Worm (Caenorhabditis elegans): ENCODE measurements around the gene C49F8.15.

Gene C49F8.15

ce11 chrX:13401783-13402182, 39.4 kb upstream of the C49F8.15 start, which contains the start of gene F02C12.1:
F02C12.1 (plus strand) TSS chrX:13402083.
- TF ChIP-seq lsy-27 (tag; optimal IDR thresholded peaks at IDR 0.05; ENCODE audit: borderline replicate concordance, insufficient read depth) (no peak), rpc-1 (optimal IDR thresholded peaks at IDR 0.05) (no peak), rpc-1 (tag; optimal IDR thresholded peaks at IDR 0.05) (no peak), nfya-1 (tag; optimal IDR thresholded peaks at IDR 0.05; ENCODE audit: borderline replicate concordance, insufficient read depth) (no peak), tbx-9 (tag; optimal IDR thresholded peaks at IDR 0.05; ENCODE audit: borderline replicate concordance) (no peak), let-526 (GFP tag; IDR thresholded peaks at IDR 0.05) (no peak), lin-35 (GFP tag; optimal IDR thresholded peaks at IDR 0.05) (no peak), pbrm-1 (GFP tag; IDR thresholded peaks at IDR 0.05) (no peak), Y79H2A.3 (GFP tag; conservative IDR thresholded peaks at IDR 0.05) (no peak)

- TF ChIP-seq ets-4 (GFP tag; optimal IDR thresholded peaks at IDR 0.05) (no peak), ztf-26 (tag; optimal IDR thresholded peaks at IDR 0.05) (no peak), nhr-80 (tag; optimal IDR thresholded peaks at IDR 0.05) (peak; percentile 71), mel-28 (tag; optimal IDR thresholded peaks at IDR 0.05; ENCODE audit: borderline replicate concordance) (no peak), cebp-1 (GFP tag; IDR thresholded peaks at IDR 0.05) (peak; percentile 75), cebp-1 (tag; optimal IDR thresholded peaks at IDR 0.05) (peak; percentile 81), dox-1 (GFP tag; IDR thresholded peaks at IDR 0.05) (0 out of 2 replicates have a peak, but pooled peaks have one; percentile 6), B0261.1 (tag; optimal IDR thresholded peaks at IDR 0.05) (no peak), F22D6.2 (tag; optimal IDR thresholded peaks at IDR 0.05) (no peak), attf-3 (GFP tag; conservative IDR thresholded peaks at IDR 0.05) (no peak)
These were observed 38.9 kb upstream of the C49F8.15 start for ce11 chrX:13401311-13401710.

- no peak for TF ChIP-seq Y95B8A.8 (GFP tag; IDR thresholded peaks at IDR 0.05)
These were observed 36.8 kb upstream of the C49F8.15 start, which contains the start of gene F02C12.2 for ce11 chrX:13399221-13399620. F02C12.2 (minus strand) TSS chrX:13399321.

- TF ChIP-seq chd-7 (tag; optimal IDR thresholded peaks at IDR 0.05) (no peak), ZK185.1 (tag; optimal IDR thresholded peaks at IDR 0.05; ENCODE audit: poor library complexity, severe bottlenecking) (peak; percentile 30), attf-3 (GFP tag; conservative IDR thresholded peaks at IDR 0.05) (peak; percentile 99), snpc-4 (GFP tag; optimal IDR thresholded peaks at IDR 0.05) (no peak), snpc-4 (tag; optimal IDR thresholded peaks at IDR 0.05) (peak in 1 of 4 experiments; percentile 1), ekl-4 (GFP tag; IDR thresholded peaks at IDR 0.05) (no peak), Y67H2A.10 (GFP tag; conservative IDR thresholded peaks at IDR 0.05) (no peak), lir-1 (GFP tag; conservative IDR thresholded peaks at IDR 0.05) (no peak), lin-40 (tag; optimal IDR thresholded peaks at IDR 0.05) (peak; percentile 80), nhr-27 (tag; optimal IDR thresholded peaks at IDR 0.05) (no peak), C17E4.6 (GFP tag; IDR thresholded peaks at IDR 0.05) (no peak), B0261.1 (tag; optimal IDR thresholded peaks at IDR 0.05) (peak; percentile 7), hmg-1.2 (GFP tag; IDR thresholded peaks at IDR 0.05) (peak; percentile 98), mcd-1 (GFP tag; IDR thresholded peaks at IDR 0.05) (peak; percentile 50; the same call in 1 of the 2 replicates), ets-4 (GFP tag; optimal IDR thresholded peaks at IDR 0.05) (no peak), let-607 (tag; optimal IDR thresholded peaks at IDR 0.05) (peak in 1 of 2 experiments; percentile 23), ztf-18 (tag; optimal IDR thresholded peaks at IDR 0.05) (no peak), rcor-1 (GFP tag; IDR thresholded peaks at IDR 0.05) (0 out of 2 replicates have a peak, but pooled peaks have one; percentile 6)
These were observed 34.2 kb upstream of the C49F8.15 start, which contains the start of gene F02C12.3 for ce11 chrX:13396550-13397023. F02C12.3 (plus strand) TSS chrX:13396973.

Data from whole organism, young adult.